Worm (Caenorhabditis elegans) whole organism, L1 larva: ENCODE measurements around the gene C08G9.1.

Experiments
- C04F5.9 ChIP-seq: sonication (generic microtip); optimal IDR thresholded peaks from 2 replicates; lab custom pipeline; 2016; ENCODE audit warnings: missing genetic modification characterization, missing compliant biosample characterization
- C34B4.2 ChIP-seq: sonication (generic microtip); optimal IDR thresholded peaks from 2 replicates; lab custom pipeline; 2017; ENCODE audit warnings: mild to moderate bottlenecking, missing genetic modification characterization, missing compliant biosample characterization
- F16B12.6 ChIP-seq: fragments of 150-350 bp; optimal IDR thresholded peaks from 2 replicates; lab custom pipeline; 2014; ENCODE audit warnings: missing biosample characterization, missing genetic modification characterization
- alr-1 ChIP-seq: fragments of 200-800 bp; sonication (Bioruptor generic); optimal IDR thresholded peaks from 2 replicates; lab custom pipeline; 2018; ENCODE audit warnings: borderline replicate concordance, mild to moderate bottlenecking, missing genetic modification characterization, missing compliant biosample characterization
- ama-1 ChIP-seq: fragments of 150-350 bp; optimal IDR thresholded peaks from 2 replicates; lab custom pipeline; 2014
- ceh-8 ChIP-seq: fragments of 200-800 bp; sonication (Bioruptor generic); optimal IDR thresholded peaks from 2 replicates; lab custom pipeline; 2018; ENCODE audit warnings: mild to moderate bottlenecking, missing genetic modification characterization, moderate library complexity, missing compliant biosample characterization
- ceh-88 ChIP-seq: fragments of 200-800 bp; sonication (Bioruptor generic); IDR thresholded peaks from 2 replicates; pipeline ENCODE4 v1.3.6; 2022; ENCODE audit warnings: missing genetic modification characterization, missing compliant biosample characterization
- ceh-90 ChIP-seq: sonication (generic microtip); optimal IDR thresholded peaks from 2 replicates; lab custom pipeline; 2016; ENCODE audit warnings: missing genetic modification characterization, missing compliant biosample characterization
- ces-1 ChIP-seq: fragments of 150-350 bp; optimal IDR thresholded peaks from 2 replicates; lab custom pipeline; 2014; ENCODE audit warnings: missing biosample characterization, missing genetic modification reagents, missing genetic modification characterization
- dpl-1 ChIP-seq, 3 experiments: fragments of 150-350 bp in 2 of 3; sonication (generic microtip) in 1 of 3; optimal IDR thresholded peaks; 2 replicates each; lab custom pipeline; 2014 to 2017; ENCODE audit warnings: missing biosample characterization in 3 of 3, missing genetic modification characterization in 3 of 3, missing genetic modification reagents in 3 of 3
- efl-1 ChIP-seq, 4 experiments: fragments of 150-350 bp; optimal IDR thresholded peaks in 3 of 4; peaks in 1 of 4; 1 replicate in 1 of 4; 2 replicates in 3 of 4; lab custom pipeline; 2014; ENCODE audit warnings: missing biosample characterization in 2 of 4, missing genetic modification characterization in 2 of 4, missing genetic modification reagents in 2 of 4
- egl-27 ChIP-seq, 2 experiments: fragments of 150-350 bp in 1 of 2; sonication (generic microtip); optimal IDR thresholded peaks; 3 replicates each; lab custom pipeline; 2017 to 2018; ENCODE audit warnings: missing biosample characterization in 2 of 2, missing genetic modification characterization in 2 of 2, missing genetic modification reagents in 2 of 2
- elt-2 ChIP-seq: sonication (generic microtip); optimal IDR thresholded peaks from 2 replicates; lab custom pipeline; 2016; ENCODE audit warnings: missing genetic modification characterization, mild to moderate bottlenecking, inconsistent platforms, missing compliant biosample characterization, missing genetic modification reagents
- fkh-10 ChIP-seq: sonication (generic microtip); optimal IDR thresholded peaks from 2 replicates; lab custom pipeline; 2017; ENCODE audit warnings: missing biosample characterization, missing genetic modification reagents, missing genetic modification characterization
- fos-1 ChIP-seq: fragments of 150-350 bp; optimal IDR thresholded peaks from 2 replicates; lab custom pipeline; 2014; ENCODE audit warnings: missing biosample characterization, missing genetic modification characterization
- grh-1 ChIP-seq: fragments of 200-800 bp; sonication (Bioruptor generic); IDR thresholded peaks from 2 replicates; pipeline ENCODE4 v1.3.6; 2022; ENCODE audit warnings: missing genetic modification reagents, missing genetic modification characterization, missing compliant biosample characterization
- hlh-17 ChIP-seq: fragments of 200-800 bp; sonication (Bioruptor generic); optimal IDR thresholded peaks from 2 replicates; lab custom pipeline; 2018; ENCODE audit warnings: missing genetic modification characterization, mild to moderate bottlenecking, missing compliant biosample characterization, moderate library complexity, borderline replicate concordance
- hlh-4 ChIP-seq: sonication (generic microtip); optimal IDR thresholded peaks from 2 replicates; lab custom pipeline; 2016; ENCODE audit warnings: mild to moderate bottlenecking, missing genetic modification characterization, missing compliant biosample characterization
- hpl-2 ChIP-seq: fragments of 150-350 bp; optimal IDR thresholded peaks from 2 replicates; lab custom pipeline; 2014; ENCODE audit warnings: missing biosample characterization, missing genetic modification reagents, missing genetic modification characterization
- isw-1 ChIP-seq: fragments of 200-800 bp; sonication (Bioruptor generic); IDR thresholded peaks from 2 replicates; pipeline ENCODE4 v1.3.6; 2022; ENCODE audit warnings: missing genetic modification characterization, missing compliant biosample characterization
- jun-1 ChIP-seq: fragments of 150-350 bp; optimal IDR thresholded peaks from 2 replicates; lab custom pipeline; 2014; ENCODE audit warnings: missing biosample characterization, missing genetic modification reagents, missing genetic modification characterization
- lin-13 ChIP-seq: fragments of 150-350 bp; optimal IDR thresholded peaks from 2 replicates; lab custom pipeline; 2014; ENCODE audit warnings: missing biosample characterization, missing genetic modification reagents, missing genetic modification characterization
- lin-14 ChIP-seq: fragments of 200-800 bp; sonication (Bioruptor generic); optimal IDR thresholded peaks from 2 replicates; lab custom pipeline; 2018; ENCODE audit warnings: mild to moderate bottlenecking, missing genetic modification characterization, moderate library complexity, missing compliant biosample characterization
- lin-15B ChIP-seq: fragments of 150-350 bp; sonication (generic microtip); optimal IDR thresholded peaks from 3 replicates; lab custom pipeline; 2014; ENCODE audit warnings: missing biosample characterization, missing genetic modification characterization
- lin-35 ChIP-seq, 2 experiments: fragments of 150-350 bp; optimal IDR thresholded peaks; 2 replicates each; lab custom pipeline; 2014; ENCODE audit warnings: missing biosample characterization in 2 of 2, missing genetic modification characterization in 2 of 2, missing genetic modification reagents in 2 of 2
- lin-39 ChIP-seq: fragments of 150-350 bp; optimal IDR thresholded peaks from 2 replicates; lab custom pipeline; 2014; ENCODE audit warnings: missing biosample characterization, missing genetic modification reagents, missing genetic modification characterization
- lir-3 ChIP-seq: sonication (generic microtip); optimal IDR thresholded peaks from 2 replicates; lab custom pipeline; 2016; ENCODE audit warnings: mild to moderate bottlenecking, missing genetic modification characterization, moderate library complexity, missing compliant biosample characterization; ENCODE audit not compliant: poor library complexity
- lsy-2 ChIP-seq, 2 experiments: fragments of 150-350 bp; optimal IDR thresholded peaks; 2 replicates each; lab custom pipeline; 2014; ENCODE audit warnings: missing biosample characterization in 2 of 2, missing genetic modification characterization in 2 of 2
- mef-2 ChIP-seq: fragments of 150-350 bp; optimal IDR thresholded peaks from 2 replicates; lab custom pipeline; 2014; ENCODE audit warnings: missing biosample characterization, missing genetic modification characterization
- mep-1 ChIP-seq: fragments of 150-350 bp; optimal IDR thresholded peaks from 2 replicates; lab custom pipeline; 2014; ENCODE audit warnings: missing biosample characterization, missing genetic modification characterization
- nhr-11 ChIP-seq: fragments of 150-350 bp; optimal IDR thresholded peaks from 2 replicates; lab custom pipeline; 2014; ENCODE audit warnings: missing biosample characterization, missing genetic modification characterization
- nhr-12 ChIP-seq: sonication (generic microtip); optimal IDR thresholded peaks from 2 replicates; lab custom pipeline; 2017; ENCODE audit warnings: missing biosample characterization, missing genetic modification characterization
- nhr-19 ChIP-seq: fragments of 200-800 bp; sonication (Bioruptor generic); conservative IDR thresholded peaks from 2 replicates; pipeline ENCODE4 v1.3.6; 2022; ENCODE audit warnings: missing genetic modification characterization, missing compliant biosample characterization
- nhr-237 ChIP-seq: fragments of 150-350 bp; optimal IDR thresholded peaks from 2 replicates; lab custom pipeline; 2014; ENCODE audit warnings: missing biosample characterization, missing genetic modification characterization
- nhr-28 ChIP-seq: fragments of 150-350 bp; optimal IDR thresholded peaks from 2 replicates; lab custom pipeline; 2014; ENCODE audit warnings: missing biosample characterization, missing genetic modification characterization
- nhr-47 ChIP-seq: sonication (generic microtip); optimal IDR thresholded peaks from 2 replicates; lab custom pipeline; 2016; ENCODE audit warnings: mild to moderate bottlenecking, missing genetic modification characterization, moderate library complexity, missing compliant biosample characterization
- nhr-71 ChIP-seq: sonication (generic microtip); optimal IDR thresholded peaks from 2 replicates; lab custom pipeline; 2016; ENCODE audit warnings: mild to moderate bottlenecking, missing genetic modification characterization, moderate library complexity, missing compliant biosample characterization
- nhr-77 ChIP-seq: fragments of 150-350 bp; optimal IDR thresholded peaks from 2 replicates; lab custom pipeline; 2014; ENCODE audit warnings: missing biosample characterization, missing genetic modification characterization
- nhr-84 ChIP-seq: sonication (generic microtip); optimal IDR thresholded peaks from 2 replicates; lab custom pipeline; 2017; ENCODE audit warnings: missing biosample characterization, missing genetic modification characterization
- pag-3 ChIP-seq: sonication (generic microtip); optimal IDR thresholded peaks from 2 replicates; lab custom pipeline; 2017; ENCODE audit warnings: missing genetic modification characterization, mild to moderate bottlenecking, missing compliant biosample characterization, antibody characterized with exemption, borderline replicate concordance; ENCODE audit not compliant: insufficient read depth
- pax-3 ChIP-seq: fragments of 200-800 bp; sonication (Bioruptor generic); optimal IDR thresholded peaks from 2 replicates; lab custom pipeline; 2018; ENCODE audit warnings: mild to moderate bottlenecking, missing genetic modification characterization, moderate library complexity, missing compliant biosample characterization
- pqm-1 ChIP-seq: sonication (generic microtip); optimal IDR thresholded peaks from 3 replicates; lab custom pipeline; 2017; ENCODE audit warnings: missing biosample characterization, missing genetic modification characterization
- skn-1 ChIP-seq: fragments of 150-350 bp; optimal IDR thresholded peaks from 2 replicates; lab custom pipeline; 2014; ENCODE audit warnings: missing biosample characterization, missing genetic modification characterization
- snu-23 ChIP-seq: sonication (generic microtip); optimal IDR thresholded peaks from 2 replicates; lab custom pipeline; 2016; ENCODE audit warnings: missing genetic modification characterization, missing compliant biosample characterization
- sox-4 ChIP-seq: sonication (generic microtip); optimal IDR thresholded peaks from 2 replicates; lab custom pipeline; 2016; ENCODE audit warnings: missing genetic modification characterization, missing compliant biosample characterization
- swsn-7 ChIP-seq: sonication (generic microtip); optimal IDR thresholded peaks from 2 replicates; lab custom pipeline; 2016; ENCODE audit warnings: missing genetic modification characterization, missing compliant biosample characterization
- tbx-2 ChIP-seq: sonication (generic microtip); optimal IDR thresholded peaks from 2 replicates; lab custom pipeline; 2016; ENCODE audit warnings: missing genetic modification characterization, missing compliant biosample characterization
- tlp-1 ChIP-seq: fragments of 150-350 bp; optimal IDR thresholded peaks from 2 replicates; lab custom pipeline; 2014; ENCODE audit warnings: missing biosample characterization, missing genetic modification characterization
- unc-130 ChIP-seq: fragments of 150-350 bp; optimal IDR thresholded peaks from 2 replicates; lab custom pipeline; 2017; ENCODE audit warnings: missing biosample characterization, missing genetic modification characterization, inconsistent platforms
- unc-62 ChIP-seq: fragments of 150-350 bp; optimal IDR thresholded peaks from 2 replicates; lab custom pipeline; 2014; ENCODE audit warnings: missing biosample characterization, missing genetic modification reagents, missing genetic modification characterization
- xbp-1 ChIP-seq: sonication (generic microtip); optimal IDR thresholded peaks from 2 replicates; lab custom pipeline; 2016; ENCODE audit warnings: missing genetic modification characterization, missing compliant biosample characterization
- zag-1 ChIP-seq: fragments of 150-350 bp; optimal IDR thresholded peaks from 2 replicates; lab custom pipeline; 2014; ENCODE audit warnings: missing biosample characterization, missing genetic modification characterization
- ztf-11 ChIP-seq, 2 experiments: sonication (generic microtip); optimal IDR thresholded peaks; 2 replicates each; lab custom pipeline; 2016 to 2017; ENCODE audit warnings: missing genetic modification characterization in 2 of 2, missing biosample characterization in 1 of 2, missing compliant biosample characterization in 1 of 2

The C08G9.1 gene

DNA sequence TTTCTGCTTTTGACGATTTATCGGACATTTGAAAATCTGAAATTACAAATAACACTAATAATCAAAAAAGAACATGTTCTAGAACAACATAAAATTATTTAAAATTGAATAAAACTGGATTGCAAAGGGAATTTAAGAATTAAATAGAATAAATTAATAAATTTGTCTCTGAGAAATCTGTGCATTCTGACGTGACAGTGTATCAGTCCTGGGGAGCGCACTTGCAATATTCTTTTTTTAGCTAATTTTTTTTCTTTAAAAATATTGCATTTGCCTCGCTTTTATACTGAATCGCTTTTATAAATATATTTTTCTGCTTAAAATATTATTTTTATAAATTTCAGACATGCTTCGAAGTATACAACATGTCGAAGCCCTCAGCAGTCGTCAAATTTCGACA, 51.1 kb downstream of the C08G9.1 start, which contains the start of the genes mrpl-1, emc-6 and mrps-24 (continued):
- TF ChIP-seq hlh-17 (GFP tag; lab: Kevin White, UChicago) (no peak), lin-14 (GFP tag; lab: Kevin White, UChicago) (peak; percentile 71), alr-1 (no peak), nhr-12 (tag; lab: Kevin White, UChicago) (no peak), egl-27 (tag; optimal IDR thresholded peaks at IDR 0.05; lab: Kevin White, UChicago) (no peak), snu-23 (GFP tag; lab: Kevin White, UChicago) (peak; percentile 73), mef-2 (tag; lab: Kevin White, UChicago) (no peak), C04F5.9 (tag; lab: Kevin White, UChicago) (no peak), sox-4 (tag; lab: Kevin White, UChicago) (no peak), C34B4.2 (tag; lab: Kevin White, UChicago) (no peak), unc-62 (GFP tag; lab: Kevin White, UChicago) (no peak), nhr-11 (no peak), isw-1 (no peak; the same call in 1 of the 2 replicates), ceh-8 (GFP tag; lab: Kevin White, UChicago) (no peak), nhr-237 (tag; lab: Kevin White, UChicago) (no peak), lir-3 (tag; lab: Kevin White, UChicago) (peak; percentile 35), ceh-90 (no peak), pqm-1 (tag; lab: Kevin White, UChicago) (no peak), dpl-1 (GFP tag; optimal IDR thresholded peaks at IDR 0.05; lab: Kevin White, UChicago) (peak; percentile 57 to 80 (median 65)), nhr-19 (peak; percentile 58), nhr-28 (tag; lab: Kevin White, UChicago) (no peak), nhr-47 (tag; lab: Kevin White, UChicago) (no peak), tbx-2 (tag; lab: Kevin White, UChicago) (peak; percentile 56), F16B12.6 (peak; percentile 84), efl-1 (optimal IDR thresholded peaks at IDR 0.05; lab: Kevin White, UChicago) (peak; percentile 58 to 67), efl-1 (GFP tag; optimal IDR thresholded peaks at IDR 0.05 in 1 of 2; lab: Kevin White, UChicago) (peak; percentile 69 to 94), ces-1 (GFP tag; lab: Kevin White, UChicago) (no peak), zag-1 (tag; lab: Kevin White, UChicago) (no peak), jun-1 (tag; lab: Kevin White, UChicago) (no peak), ceh-88 (GFP tag; lab: Robert Waterston, UW) (no peak), lin-13 (GFP tag; lab: Kevin White, UChicago) (peak; percentile 37), hlh-4 (tag; lab: Kevin White, UChicago) (no peak), xbp-1 (tag; lab: Kevin White, UChicago) (peak; percentile 68), nhr-71 (peak; percentile 76), ztf-11 (tag; optimal IDR thresholded peaks at IDR 0.05; lab: Kevin White, UChicago) (no peak), pag-3 (tag; lab: Kevin White, UChicago) (no peak), skn-1 (peak; percentile 74), swsn-7 (tag; lab: Kevin White, UChicago) (peak; percentile 68), tlp-1 (tag; lab: Kevin White, UChicago) (no peak), hpl-2 (GFP tag; lab: Kevin White, UChicago) (no peak), fkh-10 (GFP tag; lab: Kevin White, UChicago) (no peak), grh-1 (GFP tag; lab: Robert Waterston, UW) (no peak), pax-3 (tag; lab: Kevin White, UChicago) (no peak), lin-15B (tag; lab: Kevin White, UChicago) (peak; percentile 74), mep-1 (tag; lab: Kevin White, UChicago) (peak; percentile 91), nhr-84 (tag; lab: Kevin White, UChicago) (no peak), nhr-77 (tag; lab: Kevin White, UChicago) (no peak), unc-130 (peak; percentile 44), lin-39 (tag; lab: Kevin White, UChicago) (no peak), lsy-2 (tag; optimal IDR thresholded peaks at IDR 0.05; lab: Kevin White, UChicago) (peak; percentile 78 to 85), fos-1 (tag; lab: Kevin White, UChicago) (no peak), lin-35 (GFP tag; optimal IDR thresholded peaks at IDR 0.05; lab: Kevin White, UChicago) (peak; percentile 67 to 75), ama-1 (lab: Kevin White, UChicago) (no peak), elt-2 (tag; lab: Kevin White, UChicago) (peak; percentile 3)
